Fruit fly (Drosophila melanogaster) whole organism, pupa: Measurements from ENCODE around the gene cad.

ENCODE experiments used
- CG12605 ChIP-seq: fragments of 200-800 bp; sonication (Bioruptor generic); IDR thresholded peaks from 2 replicates; pipeline ENCODE4 v1.3.6; 2022; ENCODE audit warnings: missing biosample characterization, missing genetic modification characterization
- CG13204 ChIP-seq: fragments of 200-800 bp; sonication (Bioruptor generic); optimal IDR thresholded peaks from 2 replicates; lab custom pipeline; 2018; ENCODE audit warnings: missing biosample characterization, mild to moderate bottlenecking, missing genetic modification characterization, moderate library complexity
- CG4496 ChIP-seq: fragments of 200-800 bp; sonication (Bioruptor generic); IDR thresholded peaks from 3 replicates; pipeline ENCODE4 v1.3.6; 2022; ENCODE audit warnings: missing biosample characterization, missing genetic modification characterization
- fd96Ca ChIP-seq: fragments of 200-800 bp; sonication (Bioruptor generic); IDR thresholded peaks from 3 replicates; pipeline ENCODE4 v1.3.6; 2022; ENCODE audit warnings: missing biosample characterization, missing genetic modification characterization

DNA sequence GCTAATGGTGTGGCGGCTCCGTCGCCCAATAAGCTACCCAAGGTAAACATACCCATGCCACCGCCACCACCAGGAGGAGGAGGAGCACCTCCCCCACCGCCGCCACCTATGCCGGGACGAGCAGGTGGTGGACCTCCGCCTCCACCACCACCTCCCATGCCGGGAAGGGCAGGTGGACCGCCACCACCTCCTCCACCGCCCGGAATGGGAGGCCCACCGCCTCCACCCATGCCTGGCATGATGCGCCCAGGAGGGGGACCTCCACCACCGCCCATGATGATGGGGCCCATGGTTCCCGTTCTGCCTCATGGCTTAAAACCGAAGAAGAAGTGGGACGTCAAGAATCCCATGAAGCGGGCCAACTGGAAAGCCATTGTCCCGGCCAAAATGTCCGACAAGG lies 5.9 kb upstream of the cad start:
- TF ChIP-seq CG13204 (GFP tag; lab: Kevin White, UChicago) (no peak), CG4496 (GFP tag; lab: Robert Waterston, UW) (no peak), CG12605 (no peak), fd96Ca (GFP tag; lab: Robert Waterston, UW) (no peak)
